Fruit fly (Drosophila melanogaster): Measurements from ENCODE around the gene Syt1.

dm6 chr2L:2810831-2811230 is 11.1 kb upstream of the Syt1 start:
- TF ChIP-seq CTCF (optimal IDR thresholded peaks at IDR 0.05) (no peak), CG8478 (optimal IDR thresholded peaks at IDR 0.05) (no peak)
